Worm (Caenorhabditis elegans): Measurements from ENCODE around the gene W04E12.9.

W04E12.9 gene

DNA sequence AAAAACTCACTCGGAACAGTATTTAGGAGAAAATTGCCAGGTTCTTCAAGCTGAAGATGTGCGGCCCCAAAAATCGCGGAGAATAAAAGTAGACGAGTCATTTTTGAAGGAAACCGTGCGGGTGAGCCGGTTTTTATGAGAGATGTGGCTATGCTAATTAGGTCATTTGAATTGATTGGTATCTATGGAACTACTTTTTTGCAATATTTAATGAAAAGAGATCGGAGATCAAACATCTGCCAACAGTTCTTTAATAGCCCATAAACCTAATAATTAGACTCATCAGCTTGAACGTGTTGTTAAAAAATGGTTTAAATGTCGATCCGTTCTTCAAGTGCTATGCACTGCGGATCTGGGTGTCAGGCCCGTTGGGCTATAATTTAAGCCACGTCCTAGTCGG is 40.9 kb upstream of the W04E12.9 start, which contains the start of gene Y43F8C.16 (continued):
- no peak for TF ChIP-seq akir-1 (GFP tag; optimal IDR thresholded peaks at IDR 0.05)
- no peak for TF ChIP-seq nhr-27 (tag; optimal IDR thresholded peaks at IDR 0.05)

ce11 chrV:19715847-19716246 is 40.5 kb upstream of the W04E12.9 start, which contains the start of gene Y43F8C.17:
Gene Y43F8C.17, plus strand, starts transcription at chrV:19716147.
- TF ChIP-seq cebp-2 (GFP tag; IDR thresholded peaks at IDR 0.05) (0 out of 2 replicates have a peak, but pooled peaks have one; percentile 43), dpl-1 (GFP tag; optimal IDR thresholded peaks at IDR 0.05) (no peak), die-1 (tag; optimal IDR thresholded peaks at IDR 0.05) (no peak)

DNA sequence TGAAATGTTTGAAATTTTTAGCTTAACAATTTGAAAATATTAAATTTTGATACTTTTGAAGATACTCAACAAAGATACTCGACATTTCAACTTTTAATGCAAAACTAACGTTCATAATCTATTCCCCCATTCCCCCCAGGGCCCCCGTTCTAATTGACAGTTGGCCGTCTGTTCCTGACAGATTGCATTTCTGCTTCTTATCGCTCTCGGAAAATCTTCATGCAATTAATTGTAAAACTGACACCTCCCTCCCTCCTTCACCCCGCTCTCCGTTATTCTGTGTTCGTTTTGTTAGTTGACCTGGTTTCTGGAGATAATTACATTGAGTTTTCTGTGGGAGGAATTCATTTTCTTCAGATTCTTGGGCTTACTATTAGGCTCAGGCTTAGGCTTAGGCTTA is 38.4 kb upstream of the W04E12.9 start:
- TF ChIP-seq nhr-80 (tag; optimal IDR thresholded peaks at IDR 0.05) (peak; percentile 23), Y79H2A.3 (GFP tag; conservative IDR thresholded peaks at IDR 0.05) (no peak), sptf-2 (GFP tag; optimal IDR thresholded peaks at IDR 0.05) (no peak), hlh-12 (tag; optimal IDR thresholded peaks at IDR 0.05) (no peak)

- no peak for TF ChIP-seq ekl-4 (GFP tag; IDR thresholded peaks at IDR 0.05)
- no peak for TF ChIP-seq bed-2 (GFP tag; IDR thresholded peaks at IDR 0.05)
Measured at ce11 chrV:19718660-19719059, 37.7 kb upstream of the W04E12.9 start.

- TF ChIP-seq ztf-3 (GFP tag; optimal IDR thresholded peaks at IDR 0.05): no peak
- TF ChIP-seq ceh-79 (tag; optimal IDR thresholded peaks at IDR 0.05): no peak
- no peak for TF ChIP-seq lir-1 (GFP tag; conservative IDR thresholded peaks at IDR 0.05)
- TF ChIP-seq F57A8.1 (GFP tag; optimal IDR thresholded peaks at IDR 0.05): no peak
- no peak for TF ChIP-seq T26A5.8 (tag; optimal IDR thresholded peaks at IDR 0.05)
- no peak for TF ChIP-seq nhr-27 (tag; optimal IDR thresholded peaks at IDR 0.05)
Measured at ce11 chrV:19719253-19719652, 37.1 kb upstream of the W04E12.9 start, which contains the start of gene Y116F11A.6. Gene Y116F11A.6, plus strand, starts transcription at chrV:19719553.

DNA sequence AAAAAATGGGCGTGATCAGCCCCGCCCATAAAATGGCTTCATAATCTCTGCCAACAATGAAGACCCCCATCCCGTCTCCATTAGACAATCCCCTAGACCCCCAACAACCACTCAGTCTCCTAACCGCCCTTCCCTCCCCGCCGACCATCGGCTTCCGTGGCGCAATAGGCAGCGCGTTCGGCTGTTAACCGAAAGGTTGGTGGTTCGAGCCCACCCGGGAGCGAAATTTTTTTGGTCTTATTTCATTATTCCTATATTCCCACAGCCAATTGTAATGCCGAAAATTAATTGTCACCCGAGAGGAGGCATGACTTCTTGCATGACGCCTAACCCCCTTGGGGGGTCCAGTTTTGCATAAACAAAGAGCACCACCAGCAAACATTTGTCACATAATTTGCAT is 33.5 kb upstream of the W04E12.9 start:
- TF ChIP-seq B0261.1 (tag; optimal IDR thresholded peaks at IDR 0.05) (peak; percentile 86), him-1 (tag; optimal IDR thresholded peaks at IDR 0.05) (peak; percentile 4), ztf-28 (GFP tag; IDR thresholded peaks at IDR 0.05) (peak; percentile 71; the same call in 1 of the 2 replicates), rcor-1 (GFP tag; IDR thresholded peaks at IDR 0.05) (0 out of 2 replicates have a peak, but pooled peaks have one; percentile 42), ztf-25 (GFP tag; IDR thresholded peaks at IDR 0.05) (0 out of 2 replicates have a peak, but pooled peaks have one; percentile 53), B0019.2 (GFP tag; conservative IDR thresholded peaks at IDR 0.05) (no peak), lsy-27 (tag; optimal IDR thresholded peaks at IDR 0.05; ENCODE audit: borderline replicate concordance, insufficient read depth) (peak; percentile 49), egl-44 (GFP tag; IDR thresholded peaks at IDR 0.05) (peak; percentile 27; the same call in 1 of the 2 replicates), ztf-3 (GFP tag; optimal IDR thresholded peaks at IDR 0.05) (no peak), tlf-1 (GFP tag; optimal IDR thresholded peaks at IDR 0.05) (no peak), die-1 (tag; optimal IDR thresholded peaks at IDR 0.05) (peak; percentile 23), ztf-6 (GFP tag; IDR thresholded peaks at IDR 0.05) (0 out of 2 replicates have a peak, but pooled peaks have one; percentile 7), F33H1.4 (GFP tag; IDR thresholded peaks at IDR 0.05) (no peak; the same call in 1 of the 2 replicates), hmg-20 (GFP tag; IDR thresholded peaks at IDR 0.05) (0 out of 2 replicates have a peak, but pooled peaks have one; percentile 43), F55B11.4 (tag; optimal IDR thresholded peaks at IDR 0.05; ENCODE audit: borderline replicate concordance, insufficient read depth) (no peak), ekl-4 (GFP tag; IDR thresholded peaks at IDR 0.05) (no peak), madf-3 (GFP tag; IDR thresholded peaks at IDR 0.05) (peak; percentile 65; the same call in 1 of the 2 replicates), mcd-1 (GFP tag; IDR thresholded peaks at IDR 0.05) (peak; percentile 52), dox-1 (GFP tag; IDR thresholded peaks at IDR 0.05) (peak; percentile 63; the same call in 1 of the 2 replicates), nhr-90 (tag; optimal IDR thresholded peaks at IDR 0.05) (peak; percentile 4), F10E7.11 (tag; optimal IDR thresholded peaks at IDR 0.05) (no peak), tbp1 (GFP tag; optimal IDR thresholded peaks at IDR 0.05) (peak; percentile 95), F23B12.7 (tag; optimal IDR thresholded peaks at IDR 0.05; ENCODE audit: insufficient read depth) (peak; percentile 8), rec-8 (tag; optimal IDR thresholded peaks at IDR 0.05) (peak; percentile 5 to 14), ceh-27 (GFP tag; optimal IDR thresholded peaks at IDR 0.05) (peak; percentile 32), ceh-58 (GFP tag; IDR thresholded peaks at IDR 0.05) (no peak)

All from whole organism, young adult.